Worm (Caenorhabditis elegans): ENCODE results near the gene clp-10.

The clp-10 gene

DNA sequence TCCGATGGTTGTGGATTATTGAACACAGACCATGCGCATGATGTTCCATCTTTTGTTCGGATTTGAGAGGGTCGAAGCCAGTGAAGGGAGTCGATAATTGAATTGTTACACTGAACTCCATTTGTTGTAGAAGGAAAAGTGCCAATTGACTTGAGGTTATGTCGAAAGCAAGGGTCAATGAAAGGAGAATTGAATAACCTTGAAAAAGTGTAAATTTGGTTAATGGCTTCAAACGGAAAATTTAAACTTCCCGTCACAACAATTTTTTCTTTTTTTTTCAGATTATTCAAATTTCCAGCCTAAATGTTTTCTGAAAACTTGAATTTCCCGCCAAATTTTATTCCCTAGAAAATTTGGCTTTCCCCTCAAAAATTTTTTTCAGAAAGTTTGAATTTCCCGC is at the start of gene clp-10:
clp-10 (minus strand) TSS at position 101 of the 400 bp plus-strand sequence.
- TF ChIP-seq tbx-37 (GFP tag; conservative IDR thresholded peaks at IDR 0.05) (no peak), aly-1 (tag; optimal IDR thresholded peaks at IDR 0.05) (no peak), ets-7 (tag; optimal IDR thresholded peaks at IDR 0.05) (no peak), sea-1 (GFP tag; conservative IDR thresholded peaks at IDR 0.05) (no peak), flt-1 (GFP tag; IDR thresholded peaks at IDR 0.05) (no peak), B0310.2 (tag; optimal IDR thresholded peaks at IDR 0.05) (no peak), tbx-11 (GFP tag; IDR thresholded peaks at IDR 0.05) (no peak), ama-1 (optimal IDR thresholded peaks at IDR 0.05) (no peak), scrt-1 (GFP tag; IDR thresholded peaks at IDR 0.05) (no peak), tra-4 (tag; optimal IDR thresholded peaks at IDR 0.05) (no peak), ceh-13 (GFP tag; optimal IDR thresholded peaks at IDR 0.05) (no peak)

DNA sequence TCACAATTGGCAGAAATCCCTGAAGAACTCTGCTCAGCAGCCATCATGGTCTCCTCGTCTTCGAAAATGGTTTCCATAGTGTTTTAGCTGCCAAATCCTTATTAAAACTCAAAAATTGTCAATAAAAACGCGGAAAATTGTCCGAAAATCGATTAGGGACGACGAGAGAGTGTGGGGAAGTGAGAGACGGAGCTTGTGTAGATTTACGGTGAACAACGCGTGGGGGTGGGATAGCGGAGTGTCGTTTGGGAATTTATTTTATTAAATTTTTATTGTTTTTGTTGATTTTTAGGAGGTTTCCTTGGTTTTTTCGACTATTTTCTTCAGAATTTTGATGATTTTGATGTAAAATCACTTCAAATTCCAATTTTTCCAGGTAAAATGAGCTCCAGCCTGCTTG is 49.2 kb upstream of the clp-10 start, which contains the start of the genes F54C4.4 and mrpl-40:
F54C4.4 (minus strand) TSS at position 199 of the 400 bp plus-strand sequence.
mrpl-40 (plus strand) TSS at position 377 of the 400 bp plus-strand sequence.
- TF ChIP-seq F13C5.2 (tag; optimal IDR thresholded peaks at IDR 0.05) (peak; percentile 33), scrt-1 (GFP tag; IDR thresholded peaks at IDR 0.05) (no peak), ama-1 (optimal IDR thresholded peaks at IDR 0.05) (no peak), flt-1 (GFP tag; IDR thresholded peaks at IDR 0.05) (0 out of 2 replicates have a peak, but pooled peaks have one; percentile 27), tbx-37 (GFP tag; conservative IDR thresholded peaks at IDR 0.05) (0 out of 2 replicates have a peak, but pooled peaks have one; percentile 15), sea-1 (GFP tag; conservative IDR thresholded peaks at IDR 0.05) (no peak), hmg-4 (GFP tag; optimal IDR thresholded peaks at IDR 0.05) (no peak)

DNA sequence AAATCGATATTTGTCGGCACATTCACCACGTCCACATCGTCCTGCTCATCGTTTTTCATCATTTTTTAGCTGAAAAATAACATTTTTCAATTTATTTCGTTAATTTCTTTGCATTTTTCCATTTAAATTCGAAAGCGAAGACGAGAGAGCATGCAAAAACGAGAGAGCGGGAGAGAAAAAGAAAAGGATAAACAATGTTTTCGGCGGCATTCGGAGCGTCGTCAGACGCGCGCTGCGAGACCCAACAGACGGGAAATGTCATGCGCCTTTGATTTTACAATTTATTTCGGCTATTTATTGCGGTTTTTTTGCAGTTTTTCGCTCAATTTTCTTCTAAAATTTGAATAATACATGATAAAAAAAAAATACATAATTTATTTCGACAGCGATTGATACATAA is 48.3 kb upstream of the clp-10 start, which contains the start of gene attf-3:
attf-3 (minus strand) TSS at position 69 of the 400 bp plus-strand sequence.
- no peak for TF ChIP-seq tbx-37 (GFP tag; conservative IDR thresholded peaks at IDR 0.05)
- peak; percentile 66 for TF ChIP-seq F13C5.2 (tag; optimal IDR thresholded peaks at IDR 0.05)

DNA sequence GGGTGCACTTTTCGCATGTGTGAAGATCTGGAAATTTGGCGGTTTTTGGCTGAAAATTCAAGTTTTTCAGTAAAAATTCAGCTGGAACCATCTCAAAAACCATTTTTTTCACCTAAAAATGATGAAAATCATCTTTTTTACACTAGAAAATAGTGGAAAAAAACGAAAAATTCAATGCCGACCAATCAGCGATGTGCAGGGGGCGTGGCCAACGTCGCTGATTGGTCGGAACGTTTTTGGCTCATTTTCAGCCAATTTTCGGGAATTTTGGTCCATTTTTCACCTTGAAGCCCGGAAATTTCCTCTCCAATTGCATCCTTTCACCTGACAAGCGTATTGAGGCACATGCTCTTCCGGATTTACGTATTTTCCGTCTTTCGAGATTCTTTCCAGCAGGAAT is 46.4 kb upstream of the clp-10 start:
- TF ChIP-seq scrt-1 (GFP tag; IDR thresholded peaks at IDR 0.05) = no peak
- TF ChIP-seq sea-1 (GFP tag; conservative IDR thresholded peaks at IDR 0.05) = no peak
- TF ChIP-seq hmbx-1 (tag; optimal IDR thresholded peaks at IDR 0.05) = no peak
- no peak for TF ChIP-seq pes-1 (GFP tag; IDR thresholded peaks at IDR 0.05)
- TF ChIP-seq tbx-37 (GFP tag; conservative IDR thresholded peaks at IDR 0.05) = no peak
- no peak for TF ChIP-seq tra-4 (tag; optimal IDR thresholded peaks at IDR 0.05)
- TF ChIP-seq hnd-1 (tag; optimal IDR thresholded peaks at IDR 0.05) = no peak
- TF ChIP-seq ceh-13 (GFP tag; optimal IDR thresholded peaks at IDR 0.05) = no peak
- TF ChIP-seq F13C5.2 (tag; optimal IDR thresholded peaks at IDR 0.05) = no peak
- TF ChIP-seq tbx-11 (GFP tag; IDR thresholded peaks at IDR 0.05) = no peak
- TF ChIP-seq hmg-4 (GFP tag; optimal IDR thresholded peaks at IDR 0.05) = no peak
- no peak for TF ChIP-seq flt-1 (GFP tag; IDR thresholded peaks at IDR 0.05)
- TF ChIP-seq ama-1 (optimal IDR thresholded peaks at IDR 0.05) = no peak
- no peak for TF ChIP-seq aly-1 (tag; optimal IDR thresholded peaks at IDR 0.05)
- TF ChIP-seq B0310.2 (tag; optimal IDR thresholded peaks at IDR 0.05) = no peak
- no peak for TF ChIP-seq ets-7 (tag; optimal IDR thresholded peaks at IDR 0.05)
- TF ChIP-seq ceh-36 (tag; optimal IDR thresholded peaks at IDR 0.05) = no peak

DNA sequence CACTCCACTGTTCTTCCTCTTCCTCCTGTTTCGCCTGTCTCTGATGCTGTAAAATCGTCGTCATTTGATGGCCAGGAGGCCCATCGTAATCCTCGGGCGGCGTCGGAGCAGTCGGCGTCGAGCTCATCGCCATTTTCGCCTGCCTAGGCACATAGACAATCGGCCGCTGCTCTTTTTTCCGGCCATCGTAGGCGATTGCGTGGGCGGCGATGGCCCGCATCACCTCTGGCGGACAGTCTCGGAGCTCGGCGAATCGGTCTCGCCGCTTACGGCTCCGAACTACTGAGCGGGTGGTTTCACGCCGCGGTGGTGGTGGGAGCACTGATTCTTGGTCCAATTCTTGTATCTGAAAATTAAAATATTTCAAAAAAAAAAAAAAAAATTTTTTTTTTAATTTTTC is 34.1 kb upstream of the clp-10 start:
- TF ChIP-seq tbx-37 (GFP tag; conservative IDR thresholded peaks at IDR 0.05) (no peak), flt-1 (GFP tag; IDR thresholded peaks at IDR 0.05) (no peak), hmg-4 (GFP tag; optimal IDR thresholded peaks at IDR 0.05) (no peak), sea-1 (GFP tag; conservative IDR thresholded peaks at IDR 0.05) (no peak), ama-1 (optimal IDR thresholded peaks at IDR 0.05) (no peak), hmbx-1 (tag; optimal IDR thresholded peaks at IDR 0.05) (no peak), hnd-1 (tag; optimal IDR thresholded peaks at IDR 0.05) (no peak), B0310.2 (tag; optimal IDR thresholded peaks at IDR 0.05) (no peak), ceh-36 (tag; optimal IDR thresholded peaks at IDR 0.05) (no peak), tra-4 (tag; optimal IDR thresholded peaks at IDR 0.05) (no peak), pes-1 (GFP tag; IDR thresholded peaks at IDR 0.05) (no peak), ets-7 (tag; optimal IDR thresholded peaks at IDR 0.05) (no peak), tbx-11 (GFP tag; IDR thresholded peaks at IDR 0.05) (no peak), scrt-1 (GFP tag; IDR thresholded peaks at IDR 0.05) (no peak), ceh-13 (GFP tag; optimal IDR thresholded peaks at IDR 0.05) (no peak), F13C5.2 (tag; optimal IDR thresholded peaks at IDR 0.05) (no peak)

DNA sequence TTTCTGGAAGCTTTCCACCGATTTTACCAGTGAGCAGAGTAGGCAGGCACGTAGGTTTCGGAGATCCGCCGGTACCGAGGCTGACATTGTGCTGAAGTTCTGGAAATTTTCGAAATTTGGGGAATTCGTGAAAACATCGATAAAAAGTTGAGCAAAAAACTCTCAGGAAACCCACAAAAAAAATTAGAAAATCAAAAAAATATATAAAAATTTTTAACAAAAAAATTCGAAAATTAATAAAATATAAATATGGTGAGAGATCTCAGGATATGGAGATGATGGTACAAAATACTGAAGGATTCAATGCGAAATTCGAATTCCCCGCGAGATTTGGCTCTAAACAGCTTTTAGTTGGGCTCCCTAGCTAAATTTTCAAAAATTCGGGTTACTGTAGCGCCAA is 31.6 kb upstream of the clp-10 start, which contains the start of gene spt-4:
spt-4 (minus strand) TSS at position 101 of the 400 bp plus-strand sequence.
- no peak for TF ChIP-seq aly-1 (tag; optimal IDR thresholded peaks at IDR 0.05)
- no peak for TF ChIP-seq tbx-37 (GFP tag; conservative IDR thresholded peaks at IDR 0.05)

DNA sequence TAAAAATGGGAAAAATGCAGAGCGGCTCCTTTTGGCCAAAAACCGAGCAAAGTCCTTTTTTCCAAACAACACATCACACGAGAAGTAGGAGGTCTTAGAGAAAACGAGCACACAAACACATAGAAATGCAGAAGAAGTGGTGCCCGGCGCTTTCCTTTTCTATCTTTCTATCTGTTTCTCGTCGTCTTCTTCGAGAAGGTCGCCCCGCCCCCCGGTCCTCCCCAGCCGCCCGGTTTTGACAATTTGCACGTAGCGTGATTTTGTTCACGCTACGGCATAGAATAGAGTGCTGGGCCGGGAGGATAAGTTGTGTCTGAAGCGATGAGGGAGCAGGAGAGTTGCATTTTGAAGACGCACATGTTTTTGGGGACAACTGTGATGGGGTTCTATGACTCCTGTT is 29.0 kb upstream of the clp-10 start:
- no peak for TF ChIP-seq pes-1 (GFP tag; IDR thresholded peaks at IDR 0.05)
- TF ChIP-seq tbx-37 (GFP tag; conservative IDR thresholded peaks at IDR 0.05) = no peak
- no peak for TF ChIP-seq F13C5.2 (tag; optimal IDR thresholded peaks at IDR 0.05)
- TF ChIP-seq ceh-36 (tag; optimal IDR thresholded peaks at IDR 0.05) = no peak
- no peak for TF ChIP-seq ceh-13 (GFP tag; optimal IDR thresholded peaks at IDR 0.05)
- TF ChIP-seq tbx-11 (GFP tag; IDR thresholded peaks at IDR 0.05) = no peak
- no peak for TF ChIP-seq tra-4 (tag; optimal IDR thresholded peaks at IDR 0.05)
- TF ChIP-seq ets-7 (tag; optimal IDR thresholded peaks at IDR 0.05) = no peak
- no peak for TF ChIP-seq aly-1 (tag; optimal IDR thresholded peaks at IDR 0.05)
- no peak for TF ChIP-seq sea-1 (GFP tag; conservative IDR thresholded peaks at IDR 0.05)
- no peak for TF ChIP-seq B0310.2 (tag; optimal IDR thresholded peaks at IDR 0.05)
- TF ChIP-seq ama-1 (optimal IDR thresholded peaks at IDR 0.05) = no peak
- no peak for TF ChIP-seq hmbx-1 (tag; optimal IDR thresholded peaks at IDR 0.05)

DNA sequence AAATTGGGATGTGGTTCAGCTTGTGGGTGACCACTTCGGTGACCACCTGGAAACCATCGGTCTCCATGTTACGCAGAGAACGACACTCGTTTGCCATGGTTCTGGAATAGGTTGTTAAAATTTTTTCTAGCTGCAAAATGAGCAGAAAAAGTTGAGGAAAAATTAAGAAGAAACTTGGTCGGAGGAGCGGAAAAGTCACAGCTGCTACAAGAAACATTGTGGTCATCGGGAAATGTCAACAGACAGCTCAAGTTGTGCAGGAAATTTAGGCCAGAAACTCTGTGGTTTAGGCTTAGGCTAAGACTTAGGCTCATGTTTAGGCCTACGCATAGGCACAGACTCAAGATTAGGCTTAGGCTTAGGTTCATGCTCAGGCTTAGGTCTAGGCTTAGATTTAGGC is 28.1 kb upstream of the clp-10 start, which contains the start of gene pck-1:
pck-1 (minus strand) TSS at position 101 of the 400 bp plus-strand sequence.
- TF ChIP-seq F13C5.2 (tag; optimal IDR thresholded peaks at IDR 0.05) (no peak), sea-1 (GFP tag; conservative IDR thresholded peaks at IDR 0.05) (no peak), hmg-4 (GFP tag; optimal IDR thresholded peaks at IDR 0.05) (no peak), flt-1 (GFP tag; IDR thresholded peaks at IDR 0.05) (no peak), tbx-11 (GFP tag; IDR thresholded peaks at IDR 0.05) (no peak), ceh-13 (GFP tag; optimal IDR thresholded peaks at IDR 0.05) (no peak), B0310.2 (tag; optimal IDR thresholded peaks at IDR 0.05) (no peak), hmbx-1 (tag; optimal IDR thresholded peaks at IDR 0.05) (no peak), tra-4 (tag; optimal IDR thresholded peaks at IDR 0.05) (no peak), ets-7 (tag; optimal IDR thresholded peaks at IDR 0.05) (no peak), hnd-1 (tag; optimal IDR thresholded peaks at IDR 0.05) (no peak)

All from whole organism, early embryonic.